Fruit fly (Drosophila melanogaster): ENCODE results near the gene bdl.

The bdl gene

DNA sequence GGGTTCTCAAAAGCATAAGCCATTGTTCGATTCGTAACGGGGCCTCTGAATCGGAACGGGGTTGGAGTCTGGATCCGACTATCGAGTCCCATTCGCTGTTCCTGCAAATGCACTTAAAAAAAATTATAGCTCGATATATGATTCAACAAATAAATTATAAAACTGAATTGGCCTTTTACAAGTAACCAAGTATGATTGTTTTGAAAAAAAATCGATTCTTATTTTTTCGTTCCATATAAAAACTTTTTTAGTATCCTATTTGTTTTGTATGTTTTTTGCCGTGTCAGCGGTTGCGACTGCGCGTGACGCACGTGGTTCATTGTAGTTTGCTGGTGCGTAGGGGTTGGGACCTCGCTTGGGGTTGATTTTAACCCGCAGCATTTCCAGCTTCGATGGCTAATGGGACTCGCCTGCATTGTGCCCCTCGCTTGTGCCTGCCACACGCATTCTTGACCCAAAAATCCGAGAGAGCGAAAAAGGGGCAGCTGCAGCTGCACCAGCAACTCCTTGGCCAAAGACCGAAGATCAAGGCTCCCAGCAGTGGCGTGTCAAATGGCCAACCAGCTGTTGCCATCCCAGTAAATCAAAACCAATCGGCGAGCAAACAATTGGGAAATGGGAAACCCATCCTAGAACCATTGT is 26.4 kb downstream of the bdl start (continued):
- TF ChIP-seq grau (tag; optimal IDR thresholded peaks at IDR 0.05) (peak; percentile 69), tio (GFP tag; optimal IDR thresholded peaks at IDR 0.05) (peak; percentile 70), Jarid2 (GFP tag; optimal IDR thresholded peaks at IDR 0.05) (no peak), ems (GFP tag; optimal IDR thresholded peaks at IDR 0.05) (peak; percentile 19), CG31224 (GFP tag; IDR thresholded peaks at IDR 0.05) (no peak), CG1602 (GFP tag; optimal IDR thresholded peaks at IDR 0.05) (peak; percentile 71), Neu2 (GFP tag; optimal IDR thresholded peaks at IDR 0.05; ENCODE audit: borderline replicate concordance) (no peak), gce (GFP tag; IDR thresholded peaks at IDR 0.05) (no peak), CG3407 (GFP tag; optimal IDR thresholded peaks at IDR 0.05) (peak; percentile 44), Mes4 (GFP tag; optimal IDR thresholded peaks at IDR 0.05) (peak; percentile 67), abd-A (tag; optimal IDR thresholded peaks at IDR 0.05) (no peak), Mrtf (GFP tag; IDR thresholded peaks at IDR 0.05) (no peak), NfI (GFP tag; optimal IDR thresholded peaks at IDR 0.05) (no peak), HLH3B (GFP tag; IDR thresholded peaks at IDR 0.05) (no peak), Ravus (GFP tag; IDR thresholded peaks at IDR 0.05) (no peak), CG13424 (tag; optimal IDR thresholded peaks at IDR 0.05) (peak; percentile 54), repo (GFP tag; optimal IDR thresholded peaks at IDR 0.05) (no peak), Hmx (GFP tag; optimal IDR thresholded peaks at IDR 0.05) (no peak), CG34376 (GFP tag; optimal IDR thresholded peaks at IDR 0.05) (no peak), Nf-YA (GFP tag; IDR thresholded peaks at IDR 0.05) (no peak), luna (GFP tag; optimal IDR thresholded peaks at IDR 0.05) (no peak), en (GFP tag; optimal IDR thresholded peaks at IDR 0.05) (peak; percentile 52), Dp (GFP tag; optimal IDR thresholded peaks at IDR 0.05) (no peak), CG9932 (GFP tag; IDR thresholded peaks at IDR 0.05) (no peak), ap (GFP tag; IDR thresholded peaks at IDR 0.05) (no peak), CG8924 (tag; optimal IDR thresholded peaks at IDR 0.05) (peak; percentile 84), Atf3 (GFP tag; optimal IDR thresholded peaks at IDR 0.05) (peak; percentile 23), CG4820 (GFP tag; optimal IDR thresholded peaks at IDR 0.05) (peak; percentile 70), sob (GFP tag; IDR thresholded peaks at IDR 0.05) (no peak), Deaf1 (tag; optimal IDR thresholded peaks at IDR 0.05) (peak; percentile 11), chif (GFP tag; optimal IDR thresholded peaks at IDR 0.05) (peak; percentile 52 to 90), E2f1 (GFP tag; IDR thresholded peaks at IDR 0.05) (peak; percentile 47; the same call in 1 of the 2 replicates), CG3995 (GFP tag; optimal IDR thresholded peaks at IDR 0.05) (no peak), CG7786 (GFP tag; optimal IDR thresholded peaks at IDR 0.05) (peak; percentile 64), CG10431 (GFP tag; optimal IDR thresholded peaks at IDR 0.05) (no peak), psq (GFP tag; optimal IDR thresholded peaks at IDR 0.05) (no peak), Camta (GFP tag; optimal IDR thresholded peaks at IDR 0.05) (peak; percentile 68), CG17328 (GFP tag; IDR thresholded peaks at IDR 0.05) (peak; percentile 77), Sry-β (GFP tag; optimal IDR thresholded peaks at IDR 0.05) (no peak), Mad (GFP tag; optimal IDR thresholded peaks at IDR 0.05) (no peak), pb (GFP tag; optimal IDR thresholded peaks at IDR 0.05) (no peak), gt (GFP tag; IDR thresholded peaks at IDR 0.05) (0 out of 2 replicates have a peak, but pooled peaks have one; percentile 38), NK7.1 (GFP tag; optimal IDR thresholded peaks at IDR 0.05) (peak; percentile 36), Doc2 (GFP tag; IDR thresholded peaks at IDR 0.05) (no peak), cg (GFP tag; optimal IDR thresholded peaks at IDR 0.05) (no peak), pho (GFP tag; optimal IDR thresholded peaks at IDR 0.05) (no peak), MBD-R2 (GFP tag; IDR thresholded peaks at IDR 0.05) (no peak), pzg (GFP tag; optimal IDR thresholded peaks at IDR 0.05) (no peak), pnt (GFP tag; optimal IDR thresholded peaks at IDR 0.05) (peak; percentile 47), az2 (GFP tag; optimal IDR thresholded peaks at IDR 0.05) (peak; percentile 54), Hey (tag; optimal IDR thresholded peaks at IDR 0.05) (no peak), onecut (GFP tag; IDR thresholded peaks at IDR 0.05) (peak; percentile 61)

Measured in whole organism, embryonic.